Fruit fly (Drosophila melanogaster) whole organism, embryonic: ENCODE measurements around the gene Rpp14a.

Experiments used
- Bdp1 ChIP-seq: fragments of 200-800 bp; sonication (Bioruptor generic); optimal IDR thresholded peaks from 3 replicates; lab custom pipeline; 2016; ENCODE audit warnings: missing biosample characterization, missing genetic modification characterization
- Bteb2 ChIP-seq: fragments of 200-800 bp; sonication (Bioruptor generic); optimal IDR thresholded peaks from 2 replicates; lab custom pipeline; 2016; ENCODE audit warnings: missing biosample characterization, missing genetic modification characterization
- CG10209 ChIP-seq: fragments of 200-800 bp; sonication (Bioruptor generic); optimal IDR thresholded peaks from 3 replicates; lab custom pipeline; 2017; ENCODE audit warnings: missing biosample characterization, mild to moderate bottlenecking, missing genetic modification characterization, missing genetic modification reagents
- CG10267 ChIP-seq: fragments of 200-800 bp; sonication (Bioruptor generic); optimal IDR thresholded peaks from 2 replicates; lab custom pipeline; 2018; ENCODE audit warnings: missing biosample characterization, mild to moderate bottlenecking, missing genetic modification characterization, moderate library complexity
- CG14441 ChIP-seq: fragments of 200-800 bp; sonication (Bioruptor generic); IDR thresholded peaks from 2 replicates; pipeline ENCODE4 v1.3.6; 2022; ENCODE audit warnings: missing biosample characterization, missing genetic modification characterization
- CG15011 ChIP-seq: fragments of 200-800 bp; sonication (Bioruptor generic); optimal IDR thresholded peaks from 3 replicates; lab custom pipeline; 2018; ENCODE audit warnings: missing biosample characterization, mild to moderate bottlenecking, missing genetic modification characterization
- CG15073 ChIP-seq: fragments of 200-800 bp; sonication (Bioruptor generic); optimal IDR thresholded peaks from 2 replicates; lab custom pipeline; 2016; ENCODE audit warnings: missing biosample characterization, missing genetic modification characterization
- CG1529 ChIP-seq: fragments of 200-800 bp; sonication (Bioruptor generic); optimal IDR thresholded peaks from 3 replicates; lab custom pipeline; 2018; ENCODE audit warnings: missing biosample characterization, missing genetic modification characterization
- CG17361 ChIP-seq: fragments of 200-800 bp; sonication (Bioruptor generic); IDR thresholded peaks from 3 replicates; pipeline ENCODE4 v1.3.6; 2022; ENCODE audit warnings: missing biosample characterization, missing genetic modification characterization
- CG18011 ChIP-seq: fragments of 200-800 bp; sonication (Bioruptor generic); optimal IDR thresholded peaks from 2 replicates; lab custom pipeline; 2017; ENCODE audit warnings: missing biosample characterization, missing genetic modification characterization, mild to moderate bottlenecking, moderate library complexity, missing genotype
- CG2120 ChIP-seq: fragments of 200-800 bp; sonication (Bioruptor generic); optimal IDR thresholded peaks from 3 replicates; lab custom pipeline; 2016; ENCODE audit warnings: missing biosample characterization, missing genetic modification characterization
- CG2889 ChIP-seq: fragments of 200-800 bp; sonication (Bioruptor generic); IDR thresholded peaks from 3 replicates; pipeline ENCODE4 v1.3.6; 2022; ENCODE audit warnings: missing biosample characterization, missing genetic modification characterization
- CG3726 ChIP-seq: fragments of 200-800 bp; sonication (Bioruptor generic); IDR thresholded peaks from 3 replicates; pipeline ENCODE4, ENCODE4 v1.3.6; 2022; ENCODE audit warnings: missing biosample characterization, missing genetic modification characterization
- CG5245 ChIP-seq: fragments of 200-800 bp; sonication (Bioruptor generic); optimal IDR thresholded peaks from 3 replicates; lab custom pipeline; 2016; ENCODE audit warnings: missing biosample characterization, missing genetic modification characterization
- CG6791 ChIP-seq: fragments of 200-800 bp; sonication (Bioruptor generic); IDR thresholded peaks from 3 replicates; pipeline ENCODE4 v1.3.6; 2022; ENCODE audit warnings: missing biosample characterization, missing genetic modification characterization; ENCODE audit not compliant: partially characterized antibody
- CG6813 ChIP-seq: fragments of 200-800 bp; sonication (Bioruptor generic); optimal IDR thresholded peaks from 2 replicates; lab custom pipeline; 2017; ENCODE audit warnings: missing biosample characterization, missing genetic modification characterization, mild to moderate bottlenecking, moderate library complexity, missing genetic modification reagents
- CG7745 ChIP-seq: fragments of 200-800 bp; sonication (Bioruptor generic); optimal IDR thresholded peaks from 2 replicates; lab custom pipeline; 2018; ENCODE audit warnings: missing biosample characterization, mild to moderate bottlenecking, missing genetic modification characterization, moderate library complexity
- CG7786 ChIP-seq: fragments of 200-800 bp; sonication (Bioruptor generic); optimal IDR thresholded peaks from 2 replicates; lab custom pipeline; 2016; ENCODE audit warnings: missing biosample characterization, missing genetic modification characterization
- CG7839 ChIP-seq: fragments of 200-800 bp; sonication (Bioruptor generic); optimal IDR thresholded peaks from 3 replicates; lab custom pipeline; 2018; ENCODE audit warnings: missing biosample characterization, mild to moderate bottlenecking, missing genetic modification characterization, moderate library complexity
- CG8388 ChIP-seq: fragments of 200-800 bp; sonication (Bioruptor generic); optimal IDR thresholded peaks from 2 replicates; lab custom pipeline; 2019; ENCODE audit warnings: missing biosample characterization, mild to moderate bottlenecking, missing genetic modification characterization, moderate library complexity
- CG9932 ChIP-seq: fragments of 200-800 bp; sonication (Bioruptor generic); IDR thresholded peaks from 2 replicates; pipeline ENCODE4 v1.3.6; 2022; ENCODE audit warnings: missing biosample characterization, missing genetic modification characterization
- Dfd ChIP-seq, 2 experiments: fragments of >200 bp; optimal IDR thresholded peaks; 2 replicates each; lab custom pipeline; 2017; ENCODE audit warnings: missing biosample characterization in 2 of 2, missing genetic modification characterization in 2 of 2
- Dip3 ChIP-seq: fragments of 200-800 bp; sonication (Bioruptor generic); optimal IDR thresholded peaks from 3 replicates; lab custom pipeline; 2016; ENCODE audit warnings: missing biosample characterization, missing genetic modification characterization
- Doc2 ChIP-seq: fragments of 200-800 bp; sonication (Bioruptor generic); IDR thresholded peaks from 2 replicates; pipeline ENCODE4 v1.3.6; 2022; ENCODE audit warnings: missing biosample characterization, missing genetic modification characterization
- Dref ChIP-seq: fragments of 200-800 bp; sonication (Bioruptor generic); IDR thresholded peaks from 2 replicates; pipeline ENCODE4 v1.3.6; 2022; ENCODE audit warnings: missing biosample characterization, missing genetic modification characterization
- Ets97D ChIP-seq: fragments of 200-800 bp; sonication (Bioruptor generic); optimal IDR thresholded peaks from 3 replicates; lab custom pipeline; 2016; ENCODE audit warnings: missing biosample characterization, missing genetic modification characterization
- Fer3 ChIP-seq: fragments of 200-800 bp; sonication (Bioruptor generic); optimal IDR thresholded peaks from 2 replicates; lab custom pipeline; 2018; ENCODE audit warnings: missing biosample characterization, mild to moderate bottlenecking, missing genetic modification characterization, moderate library complexity
- Hand ChIP-seq: fragments of 200-800 bp; sonication (Bioruptor generic); optimal IDR thresholded peaks from 2 replicates; lab custom pipeline; 2017; ENCODE audit warnings: mild to moderate bottlenecking, missing biosample characterization, missing genetic modification reagents, missing genetic modification characterization
- Hr39 ChIP-seq: fragments of >200 bp; optimal IDR thresholded peaks from 2 replicates; lab custom pipeline; 2017
- NK7.1 ChIP-seq: fragments of 200-800 bp; sonication (Bioruptor generic); optimal IDR thresholded peaks from 3 replicates; lab custom pipeline; 2016; ENCODE audit warnings: missing biosample characterization, missing genetic modification characterization
- Oli ChIP-seq: fragments of 200-800 bp; sonication (Bioruptor generic); optimal IDR thresholded peaks from 2 replicates; lab custom pipeline; 2018; ENCODE audit warnings: missing biosample characterization, mild to moderate bottlenecking, missing genetic modification characterization, moderate library complexity
- ac ChIP-seq: fragments of 200-800 bp; sonication (Bioruptor generic); optimal IDR thresholded peaks from 3 replicates; lab custom pipeline; 2017; ENCODE audit warnings: missing biosample characterization, mild to moderate bottlenecking, missing genetic modification characterization
- caup ChIP-seq: fragments of 200-800 bp; sonication (Bioruptor generic); optimal IDR thresholded peaks from 3 replicates; lab custom pipeline; 2017; ENCODE audit warnings: missing biosample characterization, mild to moderate bottlenecking, missing genetic modification characterization, moderate library complexity; ENCODE audit not compliant: severe bottlenecking
- danr ChIP-seq: fragments of 200-800 bp; sonication (Bioruptor generic); IDR thresholded peaks from 2 replicates; pipeline ENCODE4 v1.3.6; 2022; ENCODE audit warnings: missing biosample characterization, missing genetic modification characterization
- dati ChIP-seq: fragments of 200-800 bp; sonication (Bioruptor generic); IDR thresholded peaks from 2 replicates; pipeline ENCODE4 v1.3.6; 2022; ENCODE audit warnings: missing biosample characterization, missing genetic modification characterization
- dmrt11E ChIP-seq: fragments of 200-800 bp; sonication (Bioruptor generic); optimal IDR thresholded peaks from 3 replicates; lab custom pipeline; 2018; ENCODE audit warnings: missing biosample characterization, mild to moderate bottlenecking, missing genetic modification characterization, moderate library complexity
- eve ChIP-seq, 2 experiments: fragments of >200 bp; optimal IDR thresholded peaks; 2 replicates each; lab custom pipeline; 2017; ENCODE audit warnings: missing biosample characterization in 2 of 2, missing genetic modification characterization in 2 of 2
- ftz-f1 ChIP-seq: fragments of 200-800 bp; sonication (Bioruptor generic); optimal IDR thresholded peaks from 2 replicates; lab custom pipeline; 2016; ENCODE audit warnings: missing biosample characterization, missing genetic modification characterization
- fu2 ChIP-seq: fragments of 200-800 bp; sonication (Bioruptor generic); optimal IDR thresholded peaks from 2 replicates; lab custom pipeline; 2016; ENCODE audit warnings: missing biosample characterization, missing genetic modification characterization
- gcm2 ChIP-seq: fragments of 200-800 bp; sonication (Bioruptor generic); optimal IDR thresholded peaks from 2 replicates; lab custom pipeline; 2016; ENCODE audit warnings: missing biosample characterization, missing genetic modification characterization
- gsb-n ChIP-seq: fragments of 200-800 bp; sonication (Bioruptor generic); optimal IDR thresholded peaks from 3 replicates; lab custom pipeline; 2018; ENCODE audit warnings: missing biosample characterization, mild to moderate bottlenecking, missing genetic modification characterization
- kah ChIP-seq: fragments of 200-800 bp; sonication (Bioruptor generic); optimal IDR thresholded peaks from 2 replicates; lab custom pipeline; 2018; ENCODE audit warnings: missing biosample characterization, mild to moderate bottlenecking, missing genetic modification characterization
- kni ChIP-seq: fragments of 200-800 bp; sonication (Bioruptor generic); optimal IDR thresholded peaks from 3 replicates; lab custom pipeline; 2017; ENCODE audit warnings: mild to moderate bottlenecking, missing biosample characterization, missing genetic modification reagents, missing genetic modification characterization
- lab ChIP-seq: fragments of 200-800 bp; sonication (Bioruptor generic); optimal IDR thresholded peaks from 3 replicates; lab custom pipeline; 2017; ENCODE audit warnings: missing biosample characterization, missing genetic modification characterization, mild to moderate bottlenecking, moderate library complexity, missing genetic modification reagents
- mam ChIP-seq: fragments of 200-800 bp; sonication (Bioruptor generic); optimal IDR thresholded peaks from 3 replicates; lab custom pipeline; 2016; ENCODE audit warnings: missing biosample characterization, missing genetic modification characterization
- repo ChIP-seq: fragments of 200-800 bp; sonication (Bioruptor generic); optimal IDR thresholded peaks from 2 replicates; lab custom pipeline; 2016; ENCODE audit warnings: missing biosample characterization, missing genetic modification characterization
- scrt ChIP-seq: fragments of 200-800 bp; sonication (Bioruptor generic); optimal IDR thresholded peaks from 2 replicates; lab custom pipeline; 2018; ENCODE audit warnings: missing biosample characterization, mild to moderate bottlenecking, missing genetic modification characterization, moderate library complexity
- tll ChIP-seq, 2 experiments: fragments of 200-800 bp in 1 of 2; fragments of >200 bp in 1 of 2; sonication (Bioruptor generic) in 1 of 2; optimal IDR thresholded peaks; 2 replicates each; lab custom pipeline; 2017 to 2019; ENCODE audit warnings: missing biosample characterization in 2 of 2, missing genetic modification characterization in 2 of 2, mild to moderate bottlenecking in 1 of 2, moderate library complexity in 1 of 2
- tna ChIP-seq: fragments of 200-800 bp; sonication (Bioruptor generic); IDR thresholded peaks from 2 replicates; pipeline ENCODE4 v1.3.6; 2022; ENCODE audit warnings: missing biosample characterization, missing genetic modification characterization; ENCODE audit not compliant: partially characterized antibody
- trem ChIP-seq: fragments of 200-800 bp; optimal IDR thresholded peaks from 3 replicates; lab custom pipeline; 2019; ENCODE audit warnings: missing biosample characterization, mild to moderate bottlenecking, missing genetic modification characterization, moderate library complexity
- twi ChIP-seq: fragments of 200-800 bp; optimal IDR thresholded peaks from 2 replicates; lab custom pipeline; 2019; ENCODE audit warnings: missing biosample characterization, mild to moderate bottlenecking, missing genetic modification characterization, moderate library complexity
- z ChIP-seq: fragments of 200-800 bp; sonication (Bioruptor generic); IDR thresholded peaks from 3 replicates; pipeline ENCODE4 v1.3.6; 2022; ENCODE audit warnings: missing biosample characterization, missing genetic modification characterization

Rpp14a gene

dm6 chr3R:30036609-30037008, 20.1 kb upstream of the Rpp14a start, which contains the start of gene ZIPIC (continued):
- TF ChIP-seq Ets97D (GFP tag; lab: Kevin White, UChicago), result peak; percentile 8
- no peak for TF ChIP-seq kah (GFP tag; lab: Kevin White, UChicago)
- no peak for TF ChIP-seq lab (GFP tag; lab: Kevin White, UChicago)
- no peak for TF ChIP-seq tll (GFP tag; optimal IDR thresholded peaks at IDR 0.05; lab: Kevin White, UChicago)
- TF ChIP-seq Oli (tag; lab: Kevin White, UChicago), result no peak
- no peak for TF ChIP-seq CG10209 (GFP tag; lab: Kevin White, UChicago)
- TF ChIP-seq CG17361 (GFP tag; lab: Robert Waterston, UW), result no peak
- no peak for TF ChIP-seq ftz-f1 (GFP tag; lab: Kevin White, UChicago)
- TF ChIP-seq CG2889, result no peak
- no peak for TF ChIP-seq z (GFP tag; lab: Robert Waterston, UW)
- no peak for TF ChIP-seq gcm2 (GFP tag; lab: Kevin White, UChicago)
- TF ChIP-seq CG7745, result no peak
- TF ChIP-seq repo (GFP tag; lab: Kevin White, UChicago), result no peak
- no peak for TF ChIP-seq scrt (GFP tag; lab: Kevin White, UChicago)
- TF ChIP-seq Hr39 (lab: Kevin White, UChicago), result no peak
- no peak for TF ChIP-seq Fer3 (tag; lab: Kevin White, UChicago)
- no peak for TF ChIP-seq Dip3 (GFP tag; lab: Kevin White, UChicago)
- no peak for TF ChIP-seq CG15011
- no peak for TF ChIP-seq CG2120 (GFP tag; lab: Kevin White, UChicago)
- TF ChIP-seq NK7.1, result no peak
- no peak for TF ChIP-seq CG15073
- no peak for TF ChIP-seq Doc2 (GFP tag; lab: Robert Waterston, UW)
- TF ChIP-seq gsb-n, result no peak
- TF ChIP-seq CG18011 (GFP tag; lab: Kevin White, UChicago), result no peak
- TF ChIP-seq CG6813 (GFP tag; lab: Kevin White, UChicago), result no peak
- TF ChIP-seq Hand (GFP tag; lab: Kevin White, UChicago), result no peak
- TF ChIP-seq CG9932 (GFP tag; lab: Robert Waterston, UW), result no peak
- peak; percentile 67 for TF ChIP-seq CG6791 (GFP tag; lab: Robert Waterston, UW)
- TF ChIP-seq dmrt11E (tag; lab: Kevin White, UChicago), result no peak
- TF ChIP-seq CG5245 (GFP tag; lab: Kevin White, UChicago), result no peak
- no peak for TF ChIP-seq CG1529 (GFP tag; lab: Kevin White, UChicago)
- peak; percentile 80 for TF ChIP-seq Dref
- TF ChIP-seq eve (GFP tag; optimal IDR thresholded peaks at IDR 0.05; lab: Kevin White, UChicago), result no peak
- no peak for TF ChIP-seq tna (GFP tag; lab: Robert Waterston, UW)
- TF ChIP-seq CG7839 (tag; lab: Kevin White, UChicago), result no peak
- no peak for TF ChIP-seq CG10267 (tag; lab: Kevin White, UChicago)
- no peak for TF ChIP-seq CG7786
- TF ChIP-seq Bteb2, result no peak
- no peak for TF ChIP-seq CG8388
- TF ChIP-seq dati (GFP tag; lab: Robert Waterston, UW), result no peak
- no peak for TF ChIP-seq Bdp1 (GFP tag; lab: Kevin White, UChicago)
- TF ChIP-seq Dfd (GFP tag; optimal IDR thresholded peaks at IDR 0.05; lab: Kevin White, UChicago), result no peak
- TF ChIP-seq kni (GFP tag; lab: Kevin White, UChicago), result no peak
- TF ChIP-seq trem (tag; lab: Kevin White, UChicago), result peak; percentile 49
- no peak for TF ChIP-seq danr (GFP tag; lab: Robert Waterston, UW)
- TF ChIP-seq caup (GFP tag; lab: Kevin White, UChicago), result no peak
- no peak for TF ChIP-seq ac (GFP tag; lab: Kevin White, UChicago)
- TF ChIP-seq fu2 (GFP tag; lab: Kevin White, UChicago), result no peak
- TF ChIP-seq CG3726, result no peak
- TF ChIP-seq CG14441 (GFP tag; lab: Robert Waterston, UW), result no peak
- no peak for TF ChIP-seq twi (tag; lab: Kevin White, UChicago)
- TF ChIP-seq mam (GFP tag; lab: Kevin White, UChicago), result no peak
